Fruit fly (Drosophila melanogaster): ENCODE data around the gene CG33688.
A peak's percentile ranks its signal among the peaks of the same experiment; 100 is the strongest.

The CG33688 gene

dm6 chr3L:16157251-16158190 is 41.5 kb upstream of the CG33688 start (continued):
- TF ChIP-seq NfI (GFP tag; optimal IDR thresholded peaks at IDR 0.05), result peak; percentile 32
- TF ChIP-seq seq (GFP tag; IDR thresholded peaks at IDR 0.05), result 0 out of 2 replicates have a peak, but pooled peaks have one; percentile 31
- TF ChIP-seq CrebB (tag; optimal IDR thresholded peaks at IDR 0.05), result no peak
- TF ChIP-seq CG32772 (GFP tag; IDR thresholded peaks at IDR 0.05), result no peak
- TF ChIP-seq CG3726 (GFP tag; IDR thresholded peaks at IDR 0.05), result no peak
- peak; percentile 45 for TF ChIP-seq CG1602 (GFP tag; optimal IDR thresholded peaks at IDR 0.05)
- TF ChIP-seq Hmx (GFP tag; optimal IDR thresholded peaks at IDR 0.05), result no peak
- TF ChIP-seq CG3065 (GFP tag; optimal IDR thresholded peaks at IDR 0.05), result peak; percentile 16
- no peak for TF ChIP-seq pita (GFP tag; optimal IDR thresholded peaks at IDR 0.05)
- TF ChIP-seq CG17912 (GFP tag; optimal IDR thresholded peaks at IDR 0.05), result no peak
- 0 out of 2 replicates have a peak, but pooled peaks have one; percentile 19 for TF ChIP-seq E2f2 (GFP tag; IDR thresholded peaks at IDR 0.05)
- TF ChIP-seq tin (GFP tag; optimal IDR thresholded peaks at IDR 0.05), result peak; percentile 20
- TF ChIP-seq wor (GFP tag; IDR thresholded peaks at IDR 0.05), result 0 out of 2 replicates have a peak, but pooled peaks have one; percentile 26
- TF ChIP-seq Mrtf (GFP tag; IDR thresholded peaks at IDR 0.05), result no peak
- no peak for TF ChIP-seq Oaz (GFP tag; IDR thresholded peaks at IDR 0.05)
- TF ChIP-seq gce (GFP tag; IDR thresholded peaks at IDR 0.05), result no peak; the same call in 2 of the 3 replicates
- peak; percentile 65 for TF ChIP-seq Abd-B (GFP tag; optimal IDR thresholded peaks at IDR 0.05)
- peak; percentile 20 for TF ChIP-seq slp2 (GFP tag; optimal IDR thresholded peaks at IDR 0.05)
- peak; percentile 35 for TF ChIP-seq cato (GFP tag; optimal IDR thresholded peaks at IDR 0.05; ENCODE audit: borderline replicate concordance)
- TF ChIP-seq Antp (GFP tag; optimal IDR thresholded peaks at IDR 0.05), result peak; percentile 14
- TF ChIP-seq CG6689 (GFP tag; IDR thresholded peaks at IDR 0.05), result peak; percentile 65
- no peak for TF ChIP-seq Adf1 (GFP tag; IDR thresholded peaks at IDR 0.05)
- peak; percentile 44 for TF ChIP-seq sisA (GFP tag; IDR thresholded peaks at IDR 0.05)
- TF ChIP-seq Dfd (GFP tag; optimal IDR thresholded peaks at IDR 0.05), result no peak
- peak; percentile 35; the same call in 2 of the 3 replicates for TF ChIP-seq tgo (GFP tag; IDR thresholded peaks at IDR 0.05)
- TF ChIP-seq zfh2 (GFP tag; optimal IDR thresholded peaks at IDR 0.05), result peak; percentile 18
- TF ChIP-seq twi (tag; optimal IDR thresholded peaks at IDR 0.05), result no peak
- TF ChIP-seq Hr3 (GFP tag; optimal IDR thresholded peaks at IDR 0.05), result peak; percentile 46
- TF ChIP-seq Bdp1 (GFP tag; optimal IDR thresholded peaks at IDR 0.05), result peak; percentile 20
- no peak for TF ChIP-seq hth (optimal IDR thresholded peaks at IDR 0.05)
- TF ChIP-seq CG18011 (GFP tag; optimal IDR thresholded peaks at IDR 0.05), result no peak
- peak; percentile 56 for TF ChIP-seq CG18599 (GFP tag; optimal IDR thresholded peaks at IDR 0.05)
- TF ChIP-seq eve (GFP tag; optimal IDR thresholded peaks at IDR 0.05), result peak in 1 of 2 experiments; percentile 91
- peak; percentile 74 for TF ChIP-seq phol (tag; optimal IDR thresholded peaks at IDR 0.05)
- TF ChIP-seq Mad (GFP tag; optimal IDR thresholded peaks at IDR 0.05), result peak; percentile 15
- peak; percentile 0 for TF ChIP-seq dm (GFP tag; optimal IDR thresholded peaks at IDR 0.05)
- TF ChIP-seq bsh (GFP tag; optimal IDR thresholded peaks at IDR 0.05), result peak in 1 of 2 experiments; percentile 62
- TF ChIP-seq CG9609 (GFP tag; optimal IDR thresholded peaks at IDR 0.05), result peak; percentile 39
- TF ChIP-seq CG10267 (tag; optimal IDR thresholded peaks at IDR 0.05), result peak; percentile 43
- no peak for TF ChIP-seq Spps (tag; optimal IDR thresholded peaks at IDR 0.05)
- TF ChIP-seq ash1 (GFP tag; optimal IDR thresholded peaks at IDR 0.05), result no peak
- TF ChIP-seq CG1529 (GFP tag; optimal IDR thresholded peaks at IDR 0.05), result peak; percentile 56
- no peak for TF ChIP-seq vfl (GFP tag; optimal IDR thresholded peaks at IDR 0.05)
- TF ChIP-seq CG9876 (GFP tag; optimal IDR thresholded peaks at IDR 0.05), result no peak
- peak; percentile 67 for TF ChIP-seq Sox102F (GFP tag; optimal IDR thresholded peaks at IDR 0.05)
- 0 out of 2 replicates have a peak, but pooled peaks have one; percentile 22 for TF ChIP-seq Lim3 (GFP tag; IDR thresholded peaks at IDR 0.05)
- no peak for TF ChIP-seq CG7745 (tag; optimal IDR thresholded peaks at IDR 0.05)
- peak; percentile 21 for TF ChIP-seq CG17829 (tag; optimal IDR thresholded peaks at IDR 0.05)
- no peak for TF ChIP-seq sr (GFP tag; IDR thresholded peaks at IDR 0.05)

Measured in whole organism, embryonic.